Fruit fly (Drosophila melanogaster): Measurements from ENCODE around the gene CG10654.

CG10654 gene

DNA sequence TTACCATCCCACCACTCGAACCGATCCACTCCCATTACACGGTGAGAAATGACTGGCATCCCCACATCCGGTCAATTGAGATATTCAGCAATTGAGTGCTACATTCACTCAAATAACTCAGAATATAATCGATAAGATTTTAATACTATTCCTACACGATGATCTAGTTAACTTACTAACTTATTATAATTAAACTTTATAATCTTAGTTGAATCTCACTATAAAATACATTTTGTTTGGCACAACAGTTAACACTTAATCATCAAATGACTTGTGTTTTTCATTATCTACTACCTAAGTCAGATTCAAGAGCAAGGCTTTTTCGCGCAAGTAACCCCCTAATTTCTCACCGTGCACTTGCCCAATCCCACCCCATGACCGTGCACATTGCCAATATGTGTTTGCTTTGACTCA is 12.3 kb downstream of the CG10654 start (continued):
- no peak for TF ChIP-seq CG13287 (GFP tag; IDR thresholded peaks at IDR 0.05; ENCODE audit: partially characterized antibody)
- no peak for TF ChIP-seq Hmx (GFP tag; optimal IDR thresholded peaks at IDR 0.05)
- peak; percentile 36 for TF ChIP-seq fd96Cb (tag; optimal IDR thresholded peaks at IDR 0.05)
- TF ChIP-seq Vsx1 (GFP tag; optimal IDR thresholded peaks at IDR 0.05): peak; percentile 8
- TF ChIP-seq al (GFP tag; IDR thresholded peaks at IDR 0.05): no peak
- no peak for TF ChIP-seq Dfd (GFP tag; optimal IDR thresholded peaks at IDR 0.05)
- TF ChIP-seq CG9727 (GFP tag; optimal IDR thresholded peaks at IDR 0.05): peak; percentile 47
- no peak for TF ChIP-seq CG2116 (GFP tag; optimal IDR thresholded peaks at IDR 0.05)
- no peak for TF ChIP-seq Ets97D (GFP tag; optimal IDR thresholded peaks at IDR 0.05)
- TF ChIP-seq CG34224 (GFP tag; IDR thresholded peaks at IDR 0.05; ENCODE audit: partially characterized antibody): no peak
- TF ChIP-seq so (GFP tag; IDR thresholded peaks at IDR 0.05): no peak; the same call in 2 of the 3 replicates
- no peak for TF ChIP-seq fd64A (GFP tag; optimal IDR thresholded peaks at IDR 0.05)
- TF ChIP-seq CG4617 (GFP tag; optimal IDR thresholded peaks at IDR 0.05; ENCODE audit: borderline replicate concordance): no peak
- no peak for TF ChIP-seq Hey (tag; optimal IDR thresholded peaks at IDR 0.05)
- TF ChIP-seq Six4 (GFP tag; optimal IDR thresholded peaks at IDR 0.05): no peak
- peak; percentile 30 for TF ChIP-seq CG6813 (GFP tag; optimal IDR thresholded peaks at IDR 0.05)
- TF ChIP-seq Awh (GFP tag; IDR thresholded peaks at IDR 0.05): no peak
- no peak for TF ChIP-seq Optix (GFP tag; IDR thresholded peaks at IDR 0.05)
- TF ChIP-seq CG11093 (GFP tag; IDR thresholded peaks at IDR 0.05): no peak
- no peak for TF ChIP-seq CG11247 (GFP tag; IDR thresholded peaks at IDR 0.05)
- TF ChIP-seq CG13424 (tag; optimal IDR thresholded peaks at IDR 0.05): peak; percentile 62
- TF ChIP-seq Oaz (GFP tag; IDR thresholded peaks at IDR 0.05): no peak
- peak; percentile 65 for TF ChIP-seq sens (GFP tag)
- TF ChIP-seq run (tag; optimal IDR thresholded peaks at IDR 0.05): no peak
- peak; percentile 54 for TF ChIP-seq CG10979 (tag; optimal IDR thresholded peaks at IDR 0.05)
- peak in 1 of 3 experiments; percentile 42 for TF ChIP-seq lola (GFP tag; optimal IDR thresholded peaks at IDR 0.05)
- TF ChIP-seq MBD-R2 (GFP tag; IDR thresholded peaks at IDR 0.05): no peak
- TF ChIP-seq slou (GFP tag; optimal IDR thresholded peaks at IDR 0.05): no peak
- TF ChIP-seq CG15696 (tag; optimal IDR thresholded peaks at IDR 0.05): no peak
- no peak for TF ChIP-seq CG4360 (GFP tag; IDR thresholded peaks at IDR 0.05)
- peak; percentile 32 for TF ChIP-seq unpg (GFP tag; optimal IDR thresholded peaks at IDR 0.05)
- no peak for TF ChIP-seq CG3995 (GFP tag; optimal IDR thresholded peaks at IDR 0.05)
- no peak for TF ChIP-seq CG2202 (tag; optimal IDR thresholded peaks at IDR 0.05)
- TF ChIP-seq Lhr (GFP tag; optimal IDR thresholded peaks at IDR 0.05): no peak
- 0 out of 2 replicates have a peak, but pooled peaks have one; percentile 19 for TF ChIP-seq CG6689 (GFP tag; IDR thresholded peaks at IDR 0.05)
- no peak for TF ChIP-seq BtbVII (GFP tag; optimal IDR thresholded peaks at IDR 0.05)
- TF ChIP-seq Xbp1 (GFP tag; optimal IDR thresholded peaks at IDR 0.05): peak; percentile 36
- TF ChIP-seq CG31441 (GFP tag; IDR thresholded peaks at IDR 0.05): no peak; the same call in 1 of the 2 replicates
- TF ChIP-seq CHES-1-like (GFP tag; optimal IDR thresholded peaks at IDR 0.05): no peak
- TF ChIP-seq Ptx1 (GFP tag; IDR thresholded peaks at IDR 0.05): 0 out of 2 replicates have a peak, but pooled peaks have one; percentile 27
- TF ChIP-seq CG2120 (GFP tag; optimal IDR thresholded peaks at IDR 0.05): peak; percentile 32
- no peak for TF ChIP-seq Tbp (GFP tag; optimal IDR thresholded peaks at IDR 0.05)
- no peak for TF ChIP-seq eve (GFP tag; optimal IDR thresholded peaks at IDR 0.05)
- TF ChIP-seq tap (tag; optimal IDR thresholded peaks at IDR 0.05): peak; percentile 46
- no peak for TF ChIP-seq CG16779 (GFP tag; IDR thresholded peaks at IDR 0.05)
- no peak for TF ChIP-seq zfh2 (GFP tag; optimal IDR thresholded peaks at IDR 0.05)
- no peak for TF ChIP-seq Fer2 (tag; optimal IDR thresholded peaks at IDR 0.05)
- no peak for TF ChIP-seq CG10565 (GFP tag; optimal IDR thresholded peaks at IDR 0.05)
- peak; percentile 51 for TF ChIP-seq CG13296 (GFP tag; optimal IDR thresholded peaks at IDR 0.05)
- TF ChIP-seq CG43689 (GFP tag; IDR thresholded peaks at IDR 0.05): no peak
- no peak for TF ChIP-seq CG4730 (GFP tag; IDR thresholded peaks at IDR 0.05)
- no peak for TF ChIP-seq CG10366 (GFP tag; IDR thresholded peaks at IDR 0.05)
